Fruit fly (Drosophila melanogaster) whole organism, embryonic: ENCODE data around the gene PXo.

ENCODE experiments used
- CG17186 ChIP-seq: fragments of 200-800 bp; sonication (Bioruptor generic); optimal IDR thresholded peaks from 3 replicates; lab custom pipeline; 2017; ENCODE audit warnings: missing biosample characterization, missing genetic modification reagents, missing genetic modification characterization
- CG4707 ChIP-seq: fragments of 200-800 bp; sonication (Bioruptor generic); optimal IDR thresholded peaks from 2 replicates; lab custom pipeline; 2018; ENCODE audit warnings: missing biosample characterization, mild to moderate bottlenecking, missing genetic modification characterization, moderate library complexity
- CG6654 ChIP-seq: fragments of 200-800 bp; sonication (Bioruptor generic); optimal IDR thresholded peaks from 2 replicates; lab custom pipeline; 2017; ENCODE audit warnings: missing biosample characterization, mild to moderate bottlenecking, missing genetic modification characterization
- Dfd ChIP-seq, 2 experiments: fragments of >200 bp; optimal IDR thresholded peaks; 2 replicates each; lab custom pipeline; 2017; ENCODE audit warnings: missing biosample characterization in 2 of 2, missing genetic modification characterization in 2 of 2
- Mes4 ChIP-seq: fragments of 200-800 bp; sonication (Bioruptor generic); optimal IDR thresholded peaks from 2 replicates; lab custom pipeline; 2016; ENCODE audit warnings: missing biosample characterization, missing genetic modification characterization
- h ChIP-seq: fragments of >200 bp; optimal IDR thresholded peaks from 2 replicates; lab custom pipeline; 2017
- prd ChIP-seq, 3 experiments: fragments of >200 bp in 2 of 3; fragments of 200-800 bp in 1 of 3; sonication (Bioruptor generic) in 1 of 3; optimal IDR thresholded peaks in 2 of 3; IDR thresholded peaks in 1 of 3; 2 replicates in 2 of 3; 3 replicates in 1 of 3; pipeline versions ENCODE4 v1.3.6 to Lab custom; 2017 to 2022; ENCODE audit warnings: missing biosample characterization in 1 of 3, missing genetic modification characterization in 1 of 3
- zfh1 ChIP-seq: fragments of 200-800 bp; sonication (Bioruptor generic); IDR thresholded peaks from 3 replicates; pipeline ENCODE4 v1.3.6; 2022; ENCODE audit warnings: missing biosample characterization, missing genetic modification characterization

DNA sequence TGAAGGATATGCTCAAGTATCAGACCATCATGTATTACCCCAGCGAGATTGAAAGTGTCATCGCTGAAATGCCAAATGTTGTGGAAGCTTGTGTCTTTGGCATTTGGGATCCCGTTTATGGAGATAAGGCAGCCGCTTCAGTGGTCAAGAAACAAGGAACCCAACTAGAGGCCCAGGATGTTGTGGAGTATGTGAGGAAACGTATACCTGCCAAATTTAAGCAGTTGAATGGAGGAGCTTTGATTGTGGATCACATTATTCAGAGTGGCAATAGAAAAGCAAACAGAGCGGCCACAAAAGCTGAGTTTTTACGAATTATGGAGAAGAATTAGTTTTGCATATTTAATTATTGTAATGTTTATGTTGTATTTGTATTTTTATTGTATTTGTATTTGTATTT lies 48.1 kb downstream of the PXo start, which contains the start of gene CG18586:
- TF ChIP-seq CG4707 (GFP tag; lab: Kevin White, UChicago) (no peak), h (lab: Kevin White, UChicago) (no peak), Mes4 (no peak), prd (optimal IDR thresholded peaks at IDR 0.05; lab: Kevin White, UChicago) (no peak), prd (GFP tag; IDR thresholded peaks at IDR 0.05; lab: Robert Waterston, UW) (no peak), CG17186 (no peak), Dfd (GFP tag; optimal IDR thresholded peaks at IDR 0.05; lab: Kevin White, UChicago) (no peak), zfh1 (GFP tag; lab: Robert Waterston, UW) (no peak), CG6654 (GFP tag; lab: Kevin White, UChicago) (no peak)
